Worm (Caenorhabditis elegans): ENCODE results near the gene F49E8.8.

The F49E8.8 gene

ce11 chrIV:7556265-7556866, at the start of gene F49E8.8, which contains the start of the genes F49E8.7 and nprl-2:
F49E8.8 (plus strand) TSS chrIV:7556637.
F49E8.7 (minus strand) TSS chrIV:7556365.
nprl-2 (plus strand) TSS chrIV:7556816.
- no peak for TF ChIP-seq ets-7 (tag; optimal IDR thresholded peaks at IDR 0.05)
- TF ChIP-seq tbx-11 (GFP tag; IDR thresholded peaks at IDR 0.05): no peak
- TF ChIP-seq pes-1 (GFP tag; IDR thresholded peaks at IDR 0.05): no peak
- no peak for TF ChIP-seq B0310.2 (tag; optimal IDR thresholded peaks at IDR 0.05)
- TF ChIP-seq hnd-1 (tag; optimal IDR thresholded peaks at IDR 0.05): no peak
- no peak for TF ChIP-seq hmbx-1 (tag; optimal IDR thresholded peaks at IDR 0.05)
- no peak for TF ChIP-seq F13C5.2 (tag; optimal IDR thresholded peaks at IDR 0.05)
- TF ChIP-seq sea-1 (GFP tag; conservative IDR thresholded peaks at IDR 0.05): no peak
- no peak for TF ChIP-seq scrt-1 (GFP tag; IDR thresholded peaks at IDR 0.05)
- no peak for TF ChIP-seq tbx-37 (GFP tag; conservative IDR thresholded peaks at IDR 0.05)
- TF ChIP-seq tra-4 (tag; optimal IDR thresholded peaks at IDR 0.05): no peak
- no peak for TF ChIP-seq aly-1 (tag; optimal IDR thresholded peaks at IDR 0.05)
- no peak for TF ChIP-seq ama-1 (optimal IDR thresholded peaks at IDR 0.05)
- no peak for TF ChIP-seq ceh-13 (GFP tag; optimal IDR thresholded peaks at IDR 0.05)
- no peak for TF ChIP-seq hmg-4 (GFP tag; optimal IDR thresholded peaks at IDR 0.05)
- TF ChIP-seq ceh-36 (tag; optimal IDR thresholded peaks at IDR 0.05): no peak
- TF ChIP-seq flt-1 (GFP tag; IDR thresholded peaks at IDR 0.05): no peak

- no peak for TF ChIP-seq sea-1 (GFP tag; conservative IDR thresholded peaks at IDR 0.05)
- no peak for TF ChIP-seq F13C5.2 (tag; optimal IDR thresholded peaks at IDR 0.05)
- no peak for TF ChIP-seq ets-7 (tag; optimal IDR thresholded peaks at IDR 0.05)
- no peak for TF ChIP-seq tbx-37 (GFP tag; conservative IDR thresholded peaks at IDR 0.05)
- TF ChIP-seq B0310.2 (tag; optimal IDR thresholded peaks at IDR 0.05): no peak
- no peak for TF ChIP-seq hmg-4 (GFP tag; optimal IDR thresholded peaks at IDR 0.05)
- TF ChIP-seq scrt-1 (GFP tag; IDR thresholded peaks at IDR 0.05): no peak
- no peak for TF ChIP-seq aly-1 (tag; optimal IDR thresholded peaks at IDR 0.05)
- no peak for TF ChIP-seq flt-1 (GFP tag; IDR thresholded peaks at IDR 0.05)
- no peak for TF ChIP-seq ama-1 (optimal IDR thresholded peaks at IDR 0.05)
- no peak for TF ChIP-seq hmbx-1 (tag; optimal IDR thresholded peaks at IDR 0.05)
- no peak for TF ChIP-seq pes-1 (GFP tag; IDR thresholded peaks at IDR 0.05)
- TF ChIP-seq hnd-1 (tag; optimal IDR thresholded peaks at IDR 0.05): no peak
- TF ChIP-seq ceh-13 (GFP tag; optimal IDR thresholded peaks at IDR 0.05): no peak
- no peak for TF ChIP-seq ceh-36 (tag; optimal IDR thresholded peaks at IDR 0.05)
- TF ChIP-seq tbx-11 (GFP tag; IDR thresholded peaks at IDR 0.05): no peak
- no peak for TF ChIP-seq tra-4 (tag; optimal IDR thresholded peaks at IDR 0.05)
Measured at ce11 chrIV:7506711-7507110, 49.7 kb upstream of the F49E8.8 start.

ce11 chrIV:7507305-7507704, 49.1 kb upstream of the F49E8.8 start:
- no peak for TF ChIP-seq sea-1 (GFP tag; conservative IDR thresholded peaks at IDR 0.05)
- TF ChIP-seq tbx-11 (GFP tag; IDR thresholded peaks at IDR 0.05): no peak
- no peak for TF ChIP-seq aly-1 (tag; optimal IDR thresholded peaks at IDR 0.05)
- no peak for TF ChIP-seq flt-1 (GFP tag; IDR thresholded peaks at IDR 0.05)
- TF ChIP-seq ama-1 (optimal IDR thresholded peaks at IDR 0.05): no peak
- no peak for TF ChIP-seq ceh-36 (tag; optimal IDR thresholded peaks at IDR 0.05)
- TF ChIP-seq tbx-37 (GFP tag; conservative IDR thresholded peaks at IDR 0.05): no peak
- no peak for TF ChIP-seq tra-4 (tag; optimal IDR thresholded peaks at IDR 0.05)
- TF ChIP-seq pes-1 (GFP tag; IDR thresholded peaks at IDR 0.05): no peak
- no peak for TF ChIP-seq ets-7 (tag; optimal IDR thresholded peaks at IDR 0.05)

ce11 chrIV:7507841-7508509, 48.5 kb upstream of the F49E8.8 start, which contains the start of the genes vdac-1 and R05G6.5:
vdac-1 (minus strand) TSS chrIV:7507891.
R05G6.5 (plus strand) TSS chrIV:7508367.
- TF ChIP-seq ceh-13 (GFP tag; optimal IDR thresholded peaks at IDR 0.05): no peak
- TF ChIP-seq scrt-1 (GFP tag; IDR thresholded peaks at IDR 0.05): no peak
- no peak for TF ChIP-seq F13C5.2 (tag; optimal IDR thresholded peaks at IDR 0.05)
- no peak for TF ChIP-seq aly-1 (tag; optimal IDR thresholded peaks at IDR 0.05)
- TF ChIP-seq hmg-4 (GFP tag; optimal IDR thresholded peaks at IDR 0.05): no peak
- no peak for TF ChIP-seq flt-1 (GFP tag; IDR thresholded peaks at IDR 0.05)

ce11 chrIV:7508850-7509249, 47.6 kb upstream of the F49E8.8 start:
- TF ChIP-seq ceh-36 (tag; optimal IDR thresholded peaks at IDR 0.05) (no peak), sea-1 (GFP tag; conservative IDR thresholded peaks at IDR 0.05) (no peak), tbx-11 (GFP tag; IDR thresholded peaks at IDR 0.05) (no peak), pes-1 (GFP tag; IDR thresholded peaks at IDR 0.05) (no peak), F13C5.2 (tag; optimal IDR thresholded peaks at IDR 0.05) (no peak), tbx-37 (GFP tag; conservative IDR thresholded peaks at IDR 0.05) (no peak), tra-4 (tag; optimal IDR thresholded peaks at IDR 0.05) (no peak)

- TF ChIP-seq flt-1 (GFP tag; IDR thresholded peaks at IDR 0.05): no peak
- no peak for TF ChIP-seq aly-1 (tag; optimal IDR thresholded peaks at IDR 0.05)
- TF ChIP-seq hmg-4 (GFP tag; optimal IDR thresholded peaks at IDR 0.05): no peak
- no peak for TF ChIP-seq B0310.2 (tag; optimal IDR thresholded peaks at IDR 0.05)
- TF ChIP-seq F13C5.2 (tag; optimal IDR thresholded peaks at IDR 0.05): no peak
- TF ChIP-seq sea-1 (GFP tag; conservative IDR thresholded peaks at IDR 0.05): no peak
- TF ChIP-seq scrt-1 (GFP tag; IDR thresholded peaks at IDR 0.05): no peak
- TF ChIP-seq hnd-1 (tag; optimal IDR thresholded peaks at IDR 0.05): no peak
- TF ChIP-seq ceh-13 (GFP tag; optimal IDR thresholded peaks at IDR 0.05): no peak
- no peak for TF ChIP-seq ceh-36 (tag; optimal IDR thresholded peaks at IDR 0.05)
- no peak for TF ChIP-seq ets-7 (tag; optimal IDR thresholded peaks at IDR 0.05)
- TF ChIP-seq tbx-37 (GFP tag; conservative IDR thresholded peaks at IDR 0.05): no peak
- TF ChIP-seq tra-4 (tag; optimal IDR thresholded peaks at IDR 0.05): no peak
Measured at ce11 chrIV:7510829-7511228, 45.6 kb upstream of the F49E8.8 start.

ce11 chrIV:7512617-7513233, 43.7 kb upstream of the F49E8.8 start, which contains the start of the genes plc-4 and R05G6.4:
plc-4 (minus strand) TSS chrIV:7512667.
R05G6.4 (plus strand) TSS chrIV:7513233.
- TF ChIP-seq hmg-4 (GFP tag; optimal IDR thresholded peaks at IDR 0.05) (no peak), aly-1 (tag; optimal IDR thresholded peaks at IDR 0.05) (no peak), F13C5.2 (tag; optimal IDR thresholded peaks at IDR 0.05) (no peak)

Measured in whole organism, early embryonic.